Fruit fly (Drosophila melanogaster) whole organism, adult: ENCODE results near the gene dlg1.
A peak's percentile ranks its signal among the peaks of the same experiment; 100 is the strongest.

Experiments
- CG14711 ChIP-seq: fragments of 200-800 bp; sonication (Bioruptor generic); optimal IDR thresholded peaks from 2 replicates; lab custom pipeline; 2018; ENCODE audit warnings: missing biosample characterization, mild to moderate bottlenecking, missing genetic modification characterization, moderate library complexity
- CG33017 ChIP-seq: fragments of 200-800 bp; sonication (Bioruptor generic); optimal IDR thresholded peaks from 2 replicates; lab custom pipeline; 2018; ENCODE audit warnings: missing biosample characterization, mild to moderate bottlenecking, missing genetic modification characterization, moderate library complexity
- CG5204 ChIP-seq: fragments of 200-800 bp; sonication (Bioruptor generic); optimal IDR thresholded peaks from 2 replicates; lab custom pipeline; 2016; ENCODE audit warnings: missing biosample characterization, missing genetic modification characterization
- CG7101 ChIP-seq: fragments of 200-800 bp; sonication (Bioruptor generic); optimal IDR thresholded peaks from 2 replicates; lab custom pipeline; 2018; ENCODE audit warnings: missing biosample characterization, mild to moderate bottlenecking, missing genetic modification characterization, moderate library complexity
- Clk ChIP-seq: fragments of 200-800 bp; sonication (Bioruptor generic); optimal IDR thresholded peaks from 2 replicates; lab custom pipeline; 2017; ENCODE audit warnings: missing biosample characterization, missing genetic modification characterization
- Hr96 ChIP-seq: fragments of 200-800 bp; sonication (Bioruptor generic); optimal IDR thresholded peaks from 2 replicates; lab custom pipeline; 2016; ENCODE audit warnings: missing biosample characterization, missing genetic modification characterization
- bab1 ChIP-seq: fragments of 200-800 bp; sonication (Bioruptor generic); optimal IDR thresholded peaks from 3 replicates; lab custom pipeline; 2019; ENCODE audit warnings: missing biosample characterization, mild to moderate bottlenecking, missing genetic modification characterization, moderate library complexity
- cic ChIP-seq: fragments of 200-800 bp; sonication (Bioruptor generic); optimal IDR thresholded peaks from 2 replicates; lab custom pipeline; 2017; ENCODE audit warnings: missing biosample characterization, mild to moderate bottlenecking, missing genetic modification characterization, moderate library complexity
- kay ChIP-seq: fragments of 200-800 bp; sonication (Bioruptor generic); peaks from one replicate; lab custom pipeline; 2016; ENCODE audit warnings: missing biosample characterization, missing genetic modification characterization, borderline replicate concordance
- pad ChIP-seq: fragments of 200-800 bp; sonication (Bioruptor generic); optimal IDR thresholded peaks from 3 replicates; lab custom pipeline; 2017; ENCODE audit warnings: missing biosample characterization, missing genetic modification characterization, mild to moderate bottlenecking, moderate library complexity, missing genetic modification reagents
- tj ChIP-seq: fragments of 200-800 bp; sonication (Bioruptor generic); optimal IDR thresholded peaks from 3 replicates; lab custom pipeline; 2017; ENCODE audit warnings: missing biosample characterization, mild to moderate bottlenecking, missing genetic modification characterization, moderate library complexity

DNA sequence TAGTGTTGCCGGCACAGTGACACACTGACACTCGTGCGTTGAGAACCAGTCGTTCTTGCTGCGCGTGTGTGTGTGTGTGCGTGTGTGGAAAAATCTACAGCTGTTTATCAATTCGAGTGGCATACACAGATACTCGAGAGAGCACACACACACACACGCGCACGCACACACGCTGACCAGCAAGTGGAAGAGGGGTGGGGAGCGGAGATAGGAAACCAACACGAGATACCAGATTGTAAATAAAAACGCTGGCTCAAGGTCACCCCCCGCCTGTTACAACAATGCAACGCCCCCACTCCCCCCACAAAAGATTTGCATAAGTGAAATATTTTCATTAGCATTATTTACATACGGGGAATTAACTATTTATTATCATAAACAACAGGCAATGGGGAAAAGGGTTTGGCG is 57.8 kb downstream of the dlg1 start:
- TF ChIP-seq pad (GFP tag; lab: Kevin White, UChicago) (peak; percentile 66), Clk (peak; percentile 3), Hr96 (GFP tag; lab: Kevin White, UChicago) (no peak), kay (GFP tag; lab: Kevin White, UChicago) (peak; percentile 69), cic (GFP tag; lab: Kevin White, UChicago) (peak; percentile 90), CG5204 (GFP tag; lab: Kevin White, UChicago) (no peak), CG33017 (tag; lab: Kevin White, UChicago) (no peak), tj (peak; percentile 53), bab1 (GFP tag; lab: Kevin White, UChicago) (no peak), CG14711 (peak; percentile 41), CG7101 (tag; lab: Kevin White, UChicago) (peak; percentile 72)
